Worm (Caenorhabditis elegans): Measurements from ENCODE around the gene twk-2.

- TF ChIP-seq hsf-1 (GFP tag; IDR thresholded peaks at IDR 0.05) (no peak), ZK185.1 (tag; optimal IDR thresholded peaks at IDR 0.05; ENCODE audit: poor library complexity, severe bottlenecking) (no peak), unc-130 (GFP tag; optimal IDR thresholded peaks at IDR 0.05) (no peak), let-526 (GFP tag; IDR thresholded peaks at IDR 0.05) (no peak), aptf-2 (GFP tag; conservative IDR thresholded peaks at IDR 0.05) (no peak), pha-4 (tag; optimal IDR thresholded peaks at IDR 0.05) (no peak), Y53F4B.3 (GFP tag; IDR thresholded peaks at IDR 0.05) (no peak), mxl-1 (tag; optimal IDR thresholded peaks at IDR 0.05) (no peak), F49E8.2 (tag; optimal IDR thresholded peaks at IDR 0.05; ENCODE audit: insufficient read depth) (no peak), snpc-4 (GFP tag; optimal IDR thresholded peaks at IDR 0.05) (no peak), snpc-4 (tag; optimal IDR thresholded peaks at IDR 0.05) (no peak), hlh-12 (tag; optimal IDR thresholded peaks at IDR 0.05) (no peak), F23B12.7 (tag; optimal IDR thresholded peaks at IDR 0.05; ENCODE audit: insufficient read depth) (no peak), tlf-1 (GFP tag; optimal IDR thresholded peaks at IDR 0.05) (no peak)
Observed at ce11 chrII:4460297-4460696, 7.3 kb upstream of the twk-2 start.
